Fruit fly (Drosophila melanogaster): ENCODE measurements around the gene CG42507.

Gene CG42507

DNA sequence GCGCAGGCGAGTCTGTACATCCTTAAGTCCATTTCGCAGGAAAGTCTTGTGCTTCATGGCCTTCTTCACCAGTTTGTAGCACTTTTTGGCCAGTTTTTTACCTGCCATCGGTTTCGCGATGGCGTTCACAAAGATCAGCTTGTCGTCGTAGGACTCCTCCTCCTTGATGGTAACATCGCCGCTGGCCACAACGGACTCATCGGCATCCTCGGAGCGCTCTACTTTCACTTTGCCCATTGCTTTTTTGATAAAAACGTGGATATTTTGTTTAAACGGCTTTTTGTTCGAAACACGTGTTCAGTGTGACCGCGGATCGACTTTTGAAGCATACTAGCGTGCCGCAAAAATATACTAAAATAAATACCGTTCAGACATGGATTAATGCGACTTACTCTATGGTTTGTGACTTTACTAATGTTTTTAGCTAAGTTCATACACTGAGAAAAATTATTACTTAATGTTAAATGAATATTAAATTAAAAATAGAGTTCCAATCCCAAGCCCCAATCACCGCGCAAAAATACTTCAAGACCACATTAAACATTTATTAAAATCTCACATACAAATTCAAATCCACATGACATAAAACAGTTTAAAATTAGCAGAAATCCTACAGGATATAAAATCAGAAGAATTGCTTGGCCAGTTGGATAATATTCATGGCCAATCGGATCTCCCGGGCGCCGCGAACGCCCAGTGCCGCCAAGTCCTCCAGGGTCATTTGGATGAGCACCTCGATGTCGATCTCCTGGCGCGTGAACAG is 44.3 kb upstream of the CG42507 start, which contains the start of gene NHP2:
Gene NHP2 (minus strand): TSS at position 315 of the 763 bp plus-strand sequence.
- TF ChIP-seq NFAT (GFP tag; IDR thresholded peaks at IDR 0.05) (peak; percentile 76; the same call in 1 of the 2 replicates), CG17385 (GFP tag; optimal IDR thresholded peaks at IDR 0.05) (no peak), CG11456 (GFP tag; IDR thresholded peaks at IDR 0.05) (no peak; the same call in 1 of the 3 replicates), corto (GFP tag; optimal IDR thresholded peaks at IDR 0.05) (peak; percentile 25), tx (GFP tag; optimal IDR thresholded peaks at IDR 0.05) (peak; percentile 16), vfl (GFP tag; optimal IDR thresholded peaks at IDR 0.05) (peak; percentile 62), CG9437 (GFP tag; optimal IDR thresholded peaks at IDR 0.05) (peak; percentile 74), CG4854 (GFP tag; optimal IDR thresholded peaks at IDR 0.05) (peak; percentile 38), org-1 (GFP tag; optimal IDR thresholded peaks at IDR 0.05) (peak; percentile 52), nerfin-2 (GFP tag; IDR thresholded peaks at IDR 0.05; ENCODE audit: partially characterized antibody) (no peak), Bteb2 (GFP tag; optimal IDR thresholded peaks at IDR 0.05) (peak; percentile 76), Atf3 (GFP tag; optimal IDR thresholded peaks at IDR 0.05) (peak; percentile 47), gsb (GFP tag; IDR thresholded peaks at IDR 0.05) (peak; percentile 66), HHEX (GFP tag; optimal IDR thresholded peaks at IDR 0.05) (peak; percentile 85), stwl (tag; optimal IDR thresholded peaks at IDR 0.05) (peak; percentile 87), Scr (GFP tag; IDR thresholded peaks at IDR 0.05; ENCODE audit: partially characterized antibody) (peak; percentile 48), CG30431 (GFP tag; optimal IDR thresholded peaks at IDR 0.05) (peak; percentile 57), CG31224 (GFP tag; IDR thresholded peaks at IDR 0.05) (peak; percentile 81), CG3726 (GFP tag; IDR thresholded peaks at IDR 0.05) (no peak), CG5180 (GFP tag; optimal IDR thresholded peaks at IDR 0.05) (no peak), grn (GFP tag; optimal IDR thresholded peaks at IDR 0.05) (no peak), Meics (GFP tag; optimal IDR thresholded peaks at IDR 0.05) (peak; percentile 89), kni (GFP tag; optimal IDR thresholded peaks at IDR 0.05) (no peak), ham (GFP tag; IDR thresholded peaks at IDR 0.05) (no peak), CG30403 (GFP tag; optimal IDR thresholded peaks at IDR 0.05) (peak; percentile 90), Atf-2 (GFP tag; optimal IDR thresholded peaks at IDR 0.05) (peak; percentile 60), CG12219 (GFP tag; optimal IDR thresholded peaks at IDR 0.05) (peak; percentile 76), CkIIα-i1 (GFP tag; IDR thresholded peaks at IDR 0.05) (no peak; the same call in 1 of the 2 replicates), CG13624 (GFP tag; optimal IDR thresholded peaks at IDR 0.05) (peak; percentile 49), CG2875 (GFP tag; optimal IDR thresholded peaks at IDR 0.05) (peak; percentile 67), ewg (GFP tag; optimal IDR thresholded peaks at IDR 0.05) (no peak), NfI (GFP tag; optimal IDR thresholded peaks at IDR 0.05) (peak; percentile 87), Gug (GFP tag; IDR thresholded peaks at IDR 0.05) (peak; percentile 63; the same call in 3 of the 4 replicates), Blimp-1 (GFP tag; optimal IDR thresholded peaks at IDR 0.05) (no peak), CG9727 (GFP tag; optimal IDR thresholded peaks at IDR 0.05) (peak; percentile 87), CG18764 (GFP tag; optimal IDR thresholded peaks at IDR 0.05) (peak; percentile 59), wor (GFP tag; IDR thresholded peaks at IDR 0.05) (0 out of 2 replicates have a peak, but pooled peaks have one; percentile 28), hb (GFP tag; IDR thresholded peaks at IDR 0.05; ENCODE audit: partially characterized antibody) (no peak), repo (GFP tag; optimal IDR thresholded peaks at IDR 0.05) (no peak), fd96Cb (tag; optimal IDR thresholded peaks at IDR 0.05) (peak; percentile 74), ranshi (GFP tag; IDR thresholded peaks at IDR 0.05) (peak; percentile 65; the same call in 1 of the 2 replicates), exex (tag; optimal IDR thresholded peaks at IDR 0.05) (no peak), HLH3B (GFP tag; IDR thresholded peaks at IDR 0.05) (peak; percentile 77), z (GFP tag; IDR thresholded peaks at IDR 0.05) (peak; percentile 50; the same call in 1 of the 3 replicates), CG13123 (GFP tag; optimal IDR thresholded peaks at IDR 0.05) (peak; percentile 48), Hand (GFP tag; optimal IDR thresholded peaks at IDR 0.05) (peak; percentile 77), CG16813 (GFP tag; IDR thresholded peaks at IDR 0.05; ENCODE audit: partially characterized antibody) (no peak), sim (GFP tag; IDR thresholded peaks at IDR 0.05) (peak; percentile 51), TFAM (GFP tag; optimal IDR thresholded peaks at IDR 0.05) (no peak)
